Worm (Caenorhabditis elegans) whole organism, L3 larva: Measurements from ENCODE around the gene nhr-97.
"Not testable (repeated sequence)": the region's sequence is repeated elsewhere in the genome, so short reads cannot be mapped to it uniquely, and the experiment has no call there.

Experiments used
- ZK546.5 ChIP-seq: sonication (generic microtip); optimal IDR thresholded peaks from 2 replicates; lab custom pipeline; 2017; ENCODE audit warnings: missing biosample characterization, missing genetic modification characterization
- aly-2 ChIP-seq: fragments of 150-350 bp; optimal IDR thresholded peaks from 2 replicates; lab custom pipeline; 2014; ENCODE audit warnings: missing biosample characterization, missing genetic modification characterization
- ceh-16 ChIP-seq: sonication (generic microtip); optimal IDR thresholded peaks from 2 replicates; lab custom pipeline; 2017; ENCODE audit warnings: missing biosample characterization, missing genetic modification characterization
- ceh-28 ChIP-seq: fragments of 150-350 bp; optimal IDR thresholded peaks from 2 replicates; lab custom pipeline; 2014; ENCODE audit warnings: missing biosample characterization, missing genetic modification reagents, missing genetic modification characterization
- ceh-82 ChIP-seq: fragments of 150-350 bp; optimal IDR thresholded peaks from 2 replicates; lab custom pipeline; 2014; ENCODE audit warnings: missing biosample characterization, missing genetic modification characterization
- daf-12 ChIP-seq: fragments of 150-350 bp; optimal IDR thresholded peaks from 2 replicates; lab custom pipeline; 2014; ENCODE audit warnings: missing biosample characterization, missing genetic modification reagents, missing genetic modification characterization
- egl-27 ChIP-seq: sonication (generic microtip); optimal IDR thresholded peaks from 4 replicates; lab custom pipeline; 2017; ENCODE audit warnings: missing biosample characterization, missing genetic modification reagents, missing genetic modification characterization
- egl-5 ChIP-seq: fragments of 150-350 bp; optimal IDR thresholded peaks from 2 replicates; lab custom pipeline; 2017; ENCODE audit warnings: missing biosample characterization, missing genetic modification reagents, missing genetic modification characterization, inconsistent platforms
- elt-1 ChIP-seq: fragments of 150-350 bp; optimal IDR thresholded peaks from 2 replicates; lab custom pipeline; 2014; ENCODE audit warnings: missing biosample characterization, missing genetic modification characterization
- elt-2 ChIP-seq: sonication (generic microtip); optimal IDR thresholded peaks from 2 replicates; lab custom pipeline; 2016; ENCODE audit warnings: missing genetic modification reagents, mild to moderate bottlenecking, missing genetic modification characterization, missing compliant biosample characterization
- eor-1 ChIP-seq, 2 experiments: fragments of 150-350 bp; optimal IDR thresholded peaks; 2 replicates each; lab custom pipeline; 2014 to 2018; ENCODE audit warnings: missing biosample characterization in 2 of 2, missing genetic modification characterization in 2 of 2
- fkh-10 ChIP-seq: sonication (generic microtip); optimal IDR thresholded peaks from 2 replicates; lab custom pipeline; 2017; ENCODE audit warnings: missing biosample characterization, missing genetic modification reagents, missing genetic modification characterization
- fkh-2 ChIP-seq: fragments of 150-350 bp; optimal IDR thresholded peaks from 2 replicates; lab custom pipeline; 2014; ENCODE audit warnings: missing biosample characterization, missing genetic modification reagents, missing genetic modification characterization
- fos-1 ChIP-seq: fragments of 150-350 bp; optimal IDR thresholded peaks from 2 replicates; lab custom pipeline; 2014; ENCODE audit warnings: missing biosample characterization, missing genetic modification characterization
- hmg-11 ChIP-seq: sonication (generic microtip); optimal IDR thresholded peaks from 2 replicates; lab custom pipeline; 2016; ENCODE audit warnings: missing genetic modification characterization, missing compliant biosample characterization
- jun-1 ChIP-seq: fragments of 150-350 bp; optimal IDR thresholded peaks from 2 replicates; lab custom pipeline; 2014; ENCODE audit warnings: missing biosample characterization, missing genetic modification reagents, missing genetic modification characterization
- lin-15B ChIP-seq: fragments of 150-350 bp; optimal IDR thresholded peaks from 2 replicates; lab custom pipeline; 2014; ENCODE audit warnings: missing biosample characterization, missing genetic modification characterization
- lin-39 ChIP-seq: fragments of 150-350 bp; optimal IDR thresholded peaks from 2 replicates; lab custom pipeline; 2018; ENCODE audit warnings: missing biosample characterization, missing genetic modification reagents, missing genetic modification characterization
- lsy-12 ChIP-seq: sonication (generic microtip); optimal IDR thresholded peaks from 2 replicates; lab custom pipeline; 2016; ENCODE audit warnings: mild to moderate bottlenecking, missing genetic modification characterization, missing compliant biosample characterization
- mdl-1 ChIP-seq: fragments of 150-350 bp; optimal IDR thresholded peaks from 2 replicates; lab custom pipeline; 2014; ENCODE audit warnings: missing biosample characterization, missing genetic modification characterization
- mml-1 ChIP-seq: fragments of 150-350 bp; sonication (generic microtip); optimal IDR thresholded peaks from 3 replicates; lab custom pipeline; 2014; ENCODE audit warnings: missing biosample characterization, missing genetic modification characterization
- nfya-1 ChIP-seq: sonication (generic microtip); optimal IDR thresholded peaks from 2 replicates; lab custom pipeline; 2017; ENCODE audit warnings: missing genetic modification characterization, mild to moderate bottlenecking, missing compliant biosample characterization, antibody characterized with exemption, moderate library complexity; ENCODE audit not compliant: insufficient read depth
- nhr-12 ChIP-seq: fragments of 150-350 bp; optimal IDR thresholded peaks from 2 replicates; lab custom pipeline; 2014; ENCODE audit warnings: missing biosample characterization, missing genetic modification characterization
- nhr-237 ChIP-seq: fragments of 150-350 bp; optimal IDR thresholded peaks from 2 replicates; lab custom pipeline; 2014; ENCODE audit warnings: missing biosample characterization, missing genetic modification characterization
- nhr-25 ChIP-seq: sonication (generic microtip); optimal IDR thresholded peaks from 2 replicates; lab custom pipeline; 2017; ENCODE audit warnings: missing biosample characterization, missing genetic modification characterization
- nhr-43 ChIP-seq: sonication (generic microtip); optimal IDR thresholded peaks from 2 replicates; lab custom pipeline; 2016; ENCODE audit warnings: mild to moderate bottlenecking, missing genetic modification characterization, missing compliant biosample characterization; ENCODE audit not compliant: poor library complexity, severe bottlenecking
- nhr-76 ChIP-seq: fragments of 150-350 bp; sonication (generic microtip); optimal IDR thresholded peaks from 5 replicates; lab custom pipeline; 2014; ENCODE audit warnings: missing biosample characterization, missing genetic modification characterization
- nhr-77 ChIP-seq: fragments of 150-350 bp; optimal IDR thresholded peaks from 2 replicates; lab custom pipeline; 2014; ENCODE audit warnings: missing biosample characterization, missing genetic modification characterization
- pha-4 ChIP-seq: fragments of 150-350 bp; optimal IDR thresholded peaks from 2 replicates; lab custom pipeline; 2014; ENCODE audit warnings: missing biosample characterization, missing genetic modification reagents, missing genetic modification characterization
- pqm-1 ChIP-seq: fragments of 150-350 bp; optimal IDR thresholded peaks from 2 replicates; lab custom pipeline; 2017; ENCODE audit warnings: missing biosample characterization, missing genetic modification characterization, inconsistent platforms
- sea-2 ChIP-seq: fragments of 150-350 bp; sonication (generic microtip); optimal IDR thresholded peaks from 4 replicates; lab custom pipeline; 2014; ENCODE audit warnings: missing biosample characterization, missing genetic modification reagents, missing genetic modification characterization
- skn-1 ChIP-seq: fragments of 150-350 bp; optimal IDR thresholded peaks from 2 replicates; lab custom pipeline; 2014; ENCODE audit warnings: missing biosample characterization, missing genetic modification characterization
- snpc-4 ChIP-seq: fragments of 150-350 bp; optimal IDR thresholded peaks from 2 replicates; lab custom pipeline; 2014; ENCODE audit warnings: missing biosample characterization, missing genetic modification characterization
- tbx-2 ChIP-seq: sonication (generic microtip); optimal IDR thresholded peaks from 2 replicates; lab custom pipeline; 2016; ENCODE audit warnings: mild to moderate bottlenecking, missing genetic modification characterization, missing compliant biosample characterization
- unc-39 ChIP-seq: sonication (generic microtip); optimal IDR thresholded peaks from 4 replicates; lab custom pipeline; 2017; ENCODE audit warnings: missing biosample characterization, missing genetic modification characterization
- unc-62 ChIP-seq: fragments of 150-350 bp; sonication (generic microtip); optimal IDR thresholded peaks from 4 replicates; lab custom pipeline; 2014; ENCODE audit warnings: missing biosample characterization, missing genetic modification reagents, missing genetic modification characterization
- ztf-4 ChIP-seq: fragments of 150-350 bp; optimal IDR thresholded peaks from 2 replicates; lab custom pipeline; 2014; ENCODE audit warnings: missing biosample characterization, missing genetic modification characterization

The nhr-97 gene

DNA sequence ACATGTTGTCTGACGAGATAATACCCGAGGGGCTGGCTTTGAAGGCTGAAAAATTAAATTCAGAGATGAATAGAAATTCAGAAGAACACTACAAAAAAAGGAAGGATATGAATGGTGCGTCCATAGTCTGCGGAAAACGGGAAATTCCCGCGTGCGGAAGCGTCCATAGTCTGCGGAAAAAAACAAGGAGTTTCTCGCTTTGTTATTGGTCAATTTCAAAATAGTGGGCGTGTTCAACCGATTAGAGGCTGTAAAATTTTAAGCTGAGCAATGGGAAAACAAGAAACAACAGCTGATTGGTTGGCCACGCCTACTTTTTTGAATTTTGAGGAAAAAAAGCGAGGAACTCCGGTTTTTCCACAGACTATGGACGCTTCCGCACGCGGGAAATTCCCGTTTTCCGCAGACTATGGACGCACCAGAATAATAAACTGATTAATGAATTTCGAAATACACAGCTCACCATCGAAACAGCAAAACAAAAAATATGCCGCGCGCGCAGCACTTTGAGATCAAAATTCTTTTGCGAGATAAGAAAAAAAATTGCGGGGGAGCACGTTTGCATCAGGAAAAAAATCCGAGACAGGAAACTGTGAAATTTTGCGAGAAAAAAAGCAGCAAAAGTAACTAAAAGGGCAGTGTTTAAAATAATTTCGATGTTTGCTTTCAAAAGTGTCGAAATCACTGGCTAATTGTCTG lies 16.4 kb upstream of the nhr-97 start, which contains the start of gene gln-6:
Gene gln-6, minus strand, starts transcription at position 51 of the 699 bp plus-strand sequence.
- not testable (repeated sequence) for TF ChIP-seq egl-5; lsy-12; nhr-25 (tag; lab: Kevin White, UChicago)

DNA sequence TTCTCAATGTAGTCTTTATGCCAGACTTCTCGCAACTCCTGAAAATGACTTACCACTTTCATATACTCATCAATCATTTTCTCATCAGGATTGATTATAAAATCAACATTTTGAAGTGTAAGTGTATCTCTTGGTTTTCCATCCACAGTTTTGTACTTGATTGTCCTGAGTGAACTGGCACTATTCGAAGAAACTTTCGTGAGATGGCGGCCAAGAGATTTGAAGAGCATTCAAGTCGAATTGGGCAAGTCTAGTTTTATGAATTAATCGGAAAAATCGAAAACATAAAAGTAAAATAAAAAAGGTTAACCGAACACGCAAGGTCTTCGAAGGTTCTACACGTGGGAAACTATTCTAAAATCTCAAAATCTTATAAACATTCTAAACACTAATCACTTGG lies 14.6 kb upstream of the nhr-97 start, which contains the start of gene C28D4.7:
Gene C28D4.7, minus strand, starts transcription at position 265 of the 400 bp plus-strand sequence.
- TF ChIP-seq mdl-1 (tag; lab: Kevin White, UChicago) = no peak
- TF ChIP-seq nhr-12 (tag; lab: Kevin White, UChicago) = no peak
- TF ChIP-seq hmg-11 (tag; lab: Kevin White, UChicago) = no peak
- no peak for TF ChIP-seq tbx-2 (tag; lab: Kevin White, UChicago)
- no peak for TF ChIP-seq nhr-43
- TF ChIP-seq elt-1 (tag; lab: Kevin White, UChicago) = no peak
- TF ChIP-seq jun-1 = no peak
- no peak for TF ChIP-seq nhr-25 (tag; lab: Kevin White, UChicago)
- no peak for TF ChIP-seq mml-1 (tag; lab: Kevin White, UChicago)
- TF ChIP-seq fkh-10 (GFP tag; lab: Kevin White, UChicago) = no peak
- TF ChIP-seq ceh-16 (tag; lab: Kevin White, UChicago) = no peak
- no peak for TF ChIP-seq pha-4
- no peak for TF ChIP-seq sea-2 (GFP tag; lab: Kevin White, UChicago)
- TF ChIP-seq fos-1 (tag; lab: Kevin White, UChicago) = no peak
- no peak for TF ChIP-seq elt-2
- TF ChIP-seq eor-1 (tag; optimal IDR thresholded peaks at IDR 0.05; lab: Kevin White, UChicago) = no peak
- TF ChIP-seq nhr-237 = no peak
- no peak for TF ChIP-seq daf-12
- TF ChIP-seq ZK546.5 = no peak
- no peak for TF ChIP-seq lin-39

- TF ChIP-seq ceh-82 (tag; lab: Kevin White, UChicago) (no peak), ceh-28 (tag; lab: Kevin White, UChicago) (no peak), unc-39 (tag; lab: Kevin White, UChicago) (no peak), fkh-10 (GFP tag; lab: Kevin White, UChicago) (no peak), snpc-4 (tag; lab: Kevin White, UChicago) (no peak), pqm-1 (tag; lab: Kevin White, UChicago) (no peak), lin-39 (no peak), nfya-1 (tag; lab: Kevin White, UChicago) (no peak)
Measured at ce11 chrIV:9744905-9745304, 12.5 kb upstream of the nhr-97 start, which contains the start of gene C28D4.4. Gene C28D4.4, minus strand, starts transcription at chrIV:9745005.

DNA sequence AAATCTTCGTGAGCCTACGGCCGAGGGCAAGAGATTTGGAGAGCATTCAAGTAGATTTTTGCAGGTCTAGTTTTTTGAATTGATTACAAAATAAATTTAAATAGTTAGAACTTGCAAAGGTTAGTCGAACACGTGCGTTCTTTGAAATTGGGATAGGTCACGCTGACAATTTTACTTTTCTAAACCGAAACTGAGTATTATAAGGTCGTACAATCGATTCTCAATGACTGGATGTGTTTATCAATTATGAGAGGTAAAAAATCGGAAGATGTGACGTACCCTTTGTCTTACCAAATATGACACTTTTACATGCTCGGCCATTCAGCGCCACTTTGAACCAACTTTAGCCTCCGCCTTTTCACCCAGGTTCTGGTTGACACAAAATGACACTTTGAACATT lies 10.7 kb upstream of the nhr-97 start, which contains the start of gene C28D4.5:
Gene C28D4.5, minus strand, starts transcription at position 101 of the 400 bp plus-strand sequence.
- TF ChIP-seq egl-27 (tag; lab: Kevin White, UChicago) (no peak), lin-15B (tag; lab: Kevin White, UChicago) (no peak)

- TF ChIP-seq mdl-1 (tag; lab: Kevin White, UChicago) = no peak
- no peak for TF ChIP-seq lin-39
- TF ChIP-seq aly-2 (tag; lab: Kevin White, UChicago) = no peak
- TF ChIP-seq fkh-2 (tag; lab: Kevin White, UChicago) = no peak
- TF ChIP-seq skn-1 (tag; lab: Kevin White, UChicago) = no peak
- TF ChIP-seq pqm-1 (tag; lab: Kevin White, UChicago) = no peak
- TF ChIP-seq nhr-77 (tag; lab: Kevin White, UChicago) = no peak
- TF ChIP-seq nfya-1 (tag; lab: Kevin White, UChicago) = no peak
- TF ChIP-seq nhr-76 (tag; lab: Kevin White, UChicago) = no peak
- no peak for TF ChIP-seq ztf-4 (tag; lab: Kevin White, UChicago)
- no peak for TF ChIP-seq egl-27 (tag; lab: Kevin White, UChicago)
- no peak for TF ChIP-seq fos-1 (tag; lab: Kevin White, UChicago)
- no peak for TF ChIP-seq jun-1
- no peak for TF ChIP-seq mml-1 (tag; lab: Kevin White, UChicago)
- no peak for TF ChIP-seq unc-62 (GFP tag; lab: Kevin White, UChicago)
- no peak for TF ChIP-seq unc-39 (tag; lab: Kevin White, UChicago)
- no peak for TF ChIP-seq tbx-2 (tag; lab: Kevin White, UChicago)
- no peak for TF ChIP-seq lsy-12
Measured at ce11 chrIV:9748342-9748741, 9.1 kb upstream of the nhr-97 start, which contains the start of gene C28D4.8. Gene C28D4.8, minus strand, starts transcription at chrIV:9748442.
